Fruit fly (Drosophila melanogaster) whole organism, embryonic: ENCODE data around the gene udt.
A peak's percentile ranks its signal among the peaks of the same experiment; 100 is the strongest.

Experiments
- Atf-2 ChIP-seq: fragments of 200-800 bp; sonication (Bioruptor generic); optimal IDR thresholded peaks from 2 replicates; lab custom pipeline; 2016; ENCODE audit warnings: missing biosample characterization, missing genetic modification characterization
- Atf3 ChIP-seq: fragments of 200-800 bp; sonication (Bioruptor generic); optimal IDR thresholded peaks from 3 replicates; lab custom pipeline; 2016; ENCODE audit warnings: missing biosample characterization, missing genetic modification characterization
- CG10321 ChIP-seq: fragments of 200-800 bp; sonication (Bioruptor generic); IDR thresholded peaks from 2 replicates; pipeline ENCODE4 v1.3.6; 2022; ENCODE audit warnings: missing biosample characterization, missing genetic modification characterization
- CG10543 ChIP-seq: fragments of 200-800 bp; sonication (Bioruptor generic); optimal IDR thresholded peaks from 3 replicates; lab custom pipeline; 2017; ENCODE audit warnings: missing biosample characterization, mild to moderate bottlenecking, missing genetic modification characterization, moderate library complexity
- CG11696 ChIP-seq: fragments of 200-800 bp; sonication (Bioruptor generic); IDR thresholded peaks from 2 replicates; pipeline ENCODE4 v1.3.6; 2022; ENCODE audit warnings: missing biosample characterization, missing genetic modification characterization
- CG14050 ChIP-seq: fragments of 200-800 bp; sonication (Bioruptor generic); IDR thresholded peaks from 3 replicates; pipeline ENCODE4 v1.3.6; 2022; ENCODE audit warnings: missing biosample characterization, missing genetic modification characterization
- CG15073 ChIP-seq: fragments of 200-800 bp; sonication (Bioruptor generic); optimal IDR thresholded peaks from 2 replicates; lab custom pipeline; 2016; ENCODE audit warnings: missing biosample characterization, missing genetic modification characterization
- CG15601 ChIP-seq: fragments of 200-800 bp; sonication (Bioruptor generic); optimal IDR thresholded peaks from 3 replicates; lab custom pipeline; 2019; ENCODE audit warnings: missing biosample characterization, mild to moderate bottlenecking, missing genetic modification characterization, moderate library complexity
- CG17385 ChIP-seq: fragments of 200-800 bp; sonication (Bioruptor generic); optimal IDR thresholded peaks from 3 replicates; lab custom pipeline; 2018; ENCODE audit warnings: missing biosample characterization, mild to moderate bottlenecking, missing genetic modification characterization
- CG17829 ChIP-seq: fragments of 200-800 bp; optimal IDR thresholded peaks from 2 replicates; lab custom pipeline; 2019; ENCODE audit warnings: missing biosample characterization, mild to moderate bottlenecking, missing genetic modification characterization, moderate library complexity
- CG18262 ChIP-seq: fragments of 200-800 bp; optimal IDR thresholded peaks from 3 replicates; lab custom pipeline; 2019; ENCODE audit warnings: missing biosample characterization, mild to moderate bottlenecking, missing genetic modification characterization, moderate library complexity
- CG18764 ChIP-seq: fragments of 200-800 bp; sonication (Bioruptor generic); optimal IDR thresholded peaks from 3 replicates; lab custom pipeline; 2016; ENCODE audit warnings: missing biosample characterization, missing genetic modification characterization
- CG3065 ChIP-seq: fragments of 200-800 bp; sonication (Bioruptor generic); optimal IDR thresholded peaks from 2 replicates; lab custom pipeline; 2016; ENCODE audit warnings: missing biosample characterization, missing genetic modification characterization
- CG34224 ChIP-seq: fragments of 200-800 bp; sonication (Bioruptor generic); IDR thresholded peaks from 3 replicates; pipeline ENCODE4 v1.3.6; 2022; ENCODE audit warnings: missing biosample characterization, missing genetic modification characterization; ENCODE audit not compliant: partially characterized antibody
- CG3995 ChIP-seq: fragments of 200-800 bp; sonication (Bioruptor generic); optimal IDR thresholded peaks from 3 replicates; lab custom pipeline; 2016; ENCODE audit warnings: missing biosample characterization, missing genetic modification characterization
- CG4360 ChIP-seq: fragments of 200-800 bp; sonication (Bioruptor generic); IDR thresholded peaks from 2 replicates; pipeline ENCODE4 v1.3.6; 2022; ENCODE audit warnings: missing biosample characterization, missing genetic modification characterization
- CG5953 ChIP-seq: fragments of 200-800 bp; sonication (Bioruptor generic); IDR thresholded peaks from 2 replicates; pipeline ENCODE4 v1.3.6; 2022; ENCODE audit warnings: missing biosample characterization, missing genetic modification characterization
- CG6791 ChIP-seq: fragments of 200-800 bp; sonication (Bioruptor generic); IDR thresholded peaks from 3 replicates; pipeline ENCODE4 v1.3.6; 2022; ENCODE audit warnings: missing biosample characterization, missing genetic modification characterization; ENCODE audit not compliant: partially characterized antibody
- CG7963 ChIP-seq: fragments of 200-800 bp; sonication (Bioruptor generic); IDR thresholded peaks from 3 replicates; pipeline ENCODE4 v1.3.6; 2022; ENCODE audit warnings: missing biosample characterization, missing genetic modification characterization; ENCODE audit not compliant: partially characterized antibody
- CG8281 ChIP-seq: fragments of 200-800 bp; sonication (Bioruptor generic); optimal IDR thresholded peaks from 2 replicates; lab custom pipeline; 2018; ENCODE audit warnings: missing biosample characterization, mild to moderate bottlenecking, missing genetic modification characterization, moderate library complexity
- CG9876 ChIP-seq: fragments of 200-800 bp; sonication (Bioruptor generic); optimal IDR thresholded peaks from 2 replicates; lab custom pipeline; 2016; ENCODE audit warnings: missing biosample characterization, missing genetic modification characterization
- Ets65A ChIP-seq: fragments of 200-800 bp; sonication (Bioruptor generic); peaks from one replicate; lab custom pipeline; 2016; ENCODE audit warnings: missing biosample characterization, missing genetic modification characterization
- Gug ChIP-seq: fragments of 200-800 bp; sonication (Bioruptor generic); IDR thresholded peaks from 4 replicates; pipeline ENCODE4 v1.3.6; 2022; ENCODE audit warnings: missing biosample characterization, missing genetic modification characterization
- HLH3B ChIP-seq: fragments of 200-800 bp; sonication (Bioruptor generic); IDR thresholded peaks from 2 replicates; pipeline ENCODE4 v1.3.6; 2022; ENCODE audit warnings: missing biosample characterization, missing genetic modification characterization
- Hand ChIP-seq: fragments of 200-800 bp; sonication (Bioruptor generic); optimal IDR thresholded peaks from 2 replicates; lab custom pipeline; 2017; ENCODE audit warnings: mild to moderate bottlenecking, missing biosample characterization, missing genetic modification reagents, missing genetic modification characterization
- Lhr ChIP-seq: fragments of 200-800 bp; sonication (Bioruptor generic); optimal IDR thresholded peaks from 3 replicates; lab custom pipeline; 2017; ENCODE audit warnings: mild to moderate bottlenecking, missing biosample characterization, missing genetic modification reagents, missing genetic modification characterization
- Lpt ChIP-seq: fragments of >200 bp; optimal IDR thresholded peaks from 2 replicates; lab custom pipeline; 2018; ENCODE audit warnings: missing biosample characterization, missing genetic modification characterization
- Nf-YC ChIP-seq: fragments of 200-800 bp; optimal IDR thresholded peaks from 3 replicates; lab custom pipeline; 2019; ENCODE audit warnings: missing biosample characterization, mild to moderate bottlenecking, missing genetic modification characterization, moderate library complexity
- TFAM ChIP-seq: fragments of 200-800 bp; sonication (Bioruptor generic); optimal IDR thresholded peaks from 2 replicates; lab custom pipeline; 2017; ENCODE audit warnings: missing biosample characterization, missing genetic modification characterization, inconsistent platforms
- Taf1 ChIP-seq: fragments of 200-800 bp; sonication (Bioruptor generic); IDR thresholded peaks from 2 replicates; pipeline ENCODE4 v1.3.6; 2022; ENCODE audit warnings: missing biosample characterization, missing genetic modification characterization
- Vsx1 ChIP-seq: fragments of 200-800 bp; sonication (Bioruptor generic); optimal IDR thresholded peaks from 2 replicates; lab custom pipeline; 2017; ENCODE audit warnings: missing biosample characterization, mild to moderate bottlenecking, missing genetic modification characterization, missing genetic modification reagents
- ara ChIP-seq: fragments of 200-800 bp; sonication (Bioruptor generic); IDR thresholded peaks from 2 replicates; pipeline ENCODE4 v1.3.6; 2022; ENCODE audit warnings: missing biosample characterization, missing genetic modification characterization
- ato ChIP-seq: fragments of 200-800 bp; sonication (Bioruptor generic); IDR thresholded peaks from 2 replicates; pipeline ENCODE4 v1.3.6; 2022; ENCODE audit warnings: missing biosample characterization, missing genetic modification characterization; ENCODE audit not compliant: partially characterized antibody
- chn ChIP-seq: fragments of 200-800 bp; sonication (Bioruptor generic); optimal IDR thresholded peaks from 2 replicates; lab custom pipeline; 2016; ENCODE audit warnings: missing biosample characterization, missing genetic modification characterization
- disco-r ChIP-seq: fragments of 200-800 bp; sonication (Bioruptor generic); optimal IDR thresholded peaks from 2 replicates; lab custom pipeline; 2016; ENCODE audit warnings: missing biosample characterization, missing genetic modification characterization
- dpn ChIP-seq, 2 experiments: fragments of 200-800 bp; sonication (Bioruptor generic); optimal IDR thresholded peaks; 3 replicates each; lab custom pipeline; 2016; ENCODE audit warnings: missing biosample characterization in 2 of 2, missing genetic modification characterization in 2 of 2
- fd64A ChIP-seq: fragments of 200-800 bp; sonication (Bioruptor generic); optimal IDR thresholded peaks from 3 replicates; lab custom pipeline; 2018; ENCODE audit warnings: missing biosample characterization, mild to moderate bottlenecking, missing genetic modification characterization
- her ChIP-seq: fragments of 200-800 bp; sonication (Bioruptor generic); optimal IDR thresholded peaks from 2 replicates; lab custom pipeline; 2016; ENCODE audit warnings: missing biosample characterization, missing genetic modification characterization
- hkb ChIP-seq, 2 experiments: fragments of 200-800 bp in 1 of 2; fragments of >200 bp in 1 of 2; sonication (Bioruptor generic) in 1 of 2; IDR thresholded peaks in 1 of 2; optimal IDR thresholded peaks in 1 of 2; 2 replicates each; pipeline versions ENCODE4 v1.3.6 to Lab custom; 2017 to 2022; ENCODE audit warnings: missing biosample characterization in 1 of 2, missing genetic modification characterization in 1 of 2
- knrl ChIP-seq: fragments of 200-800 bp; sonication (Bioruptor generic); IDR thresholded peaks from 3 replicates; pipeline ENCODE4 v1.3.6; 2022; ENCODE audit warnings: missing biosample characterization, missing genetic modification characterization; ENCODE audit not compliant: partially characterized antibody
- lab ChIP-seq: fragments of 200-800 bp; sonication (Bioruptor generic); optimal IDR thresholded peaks from 3 replicates; lab custom pipeline; 2017; ENCODE audit warnings: missing biosample characterization, missing genetic modification characterization, mild to moderate bottlenecking, moderate library complexity, missing genetic modification reagents
- pum ChIP-seq: fragments of 200-800 bp; sonication (Bioruptor generic); optimal IDR thresholded peaks from 2 replicates; lab custom pipeline; 2016; ENCODE audit warnings: missing biosample characterization, missing genetic modification characterization
- sob ChIP-seq: fragments of 200-800 bp; sonication (Bioruptor generic); IDR thresholded peaks from 2 replicates; pipeline ENCODE4 v1.3.6; 2022; ENCODE audit warnings: missing biosample characterization, missing genetic modification characterization
- trem ChIP-seq: fragments of 200-800 bp; optimal IDR thresholded peaks from 3 replicates; lab custom pipeline; 2019; ENCODE audit warnings: missing biosample characterization, mild to moderate bottlenecking, missing genetic modification characterization, moderate library complexity
- tx ChIP-seq: fragments of 200-800 bp; sonication (Bioruptor generic); optimal IDR thresholded peaks from 2 replicates; lab custom pipeline; 2016; ENCODE audit warnings: missing biosample characterization, missing genetic modification characterization
- unc-4 ChIP-seq: fragments of 200-800 bp; sonication (Bioruptor generic); IDR thresholded peaks from 2 replicates; pipeline ENCODE4 v1.3.6; 2022; ENCODE audit warnings: missing biosample characterization, missing genetic modification characterization; ENCODE audit not compliant: partially characterized antibody
- usp ChIP-seq: fragments of >200 bp; optimal IDR thresholded peaks from 2 replicates; lab custom pipeline; 2017; ENCODE audit warnings: missing biosample characterization, missing genetic modification characterization
- vnd ChIP-seq: fragments of 200-800 bp; sonication (Bioruptor generic); IDR thresholded peaks from 3 replicates; pipeline ENCODE4 v1.3.6; 2022; ENCODE audit warnings: missing biosample characterization, missing genetic modification characterization; ENCODE audit not compliant: partially characterized antibody
- zen2 ChIP-seq: fragments of 200-800 bp; sonication (Bioruptor generic); IDR thresholded peaks from 3 replicates; pipeline ENCODE4 v1.3.6; 2022; ENCODE audit warnings: missing biosample characterization, missing genetic modification characterization; ENCODE audit not compliant: partially characterized antibody
- zfh1 ChIP-seq: fragments of 200-800 bp; sonication (Bioruptor generic); IDR thresholded peaks from 3 replicates; pipeline ENCODE4 v1.3.6; 2022; ENCODE audit warnings: missing biosample characterization, missing genetic modification characterization

udt gene

DNA sequence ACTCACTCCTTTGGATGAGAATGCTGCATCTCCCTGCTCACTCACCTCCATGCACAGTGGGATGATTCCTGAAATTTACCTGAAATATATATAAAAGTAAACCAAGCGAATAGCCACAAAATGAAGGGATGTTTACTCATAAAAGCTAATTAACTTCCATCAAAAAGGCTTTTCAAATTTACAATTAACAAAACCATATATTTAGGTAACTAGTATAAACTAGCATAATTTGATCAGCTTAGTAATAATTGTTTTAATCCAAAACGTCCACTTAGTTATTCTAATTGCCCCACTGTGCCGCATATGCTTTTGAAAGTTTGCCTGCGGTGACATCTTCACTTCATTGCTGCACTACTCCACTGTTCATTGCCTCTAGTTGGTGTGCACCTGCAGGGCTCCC lies 20.9 kb upstream of the udt start (continued):
- TF ChIP-seq CG17829 (tag; lab: Kevin White, UChicago) (peak; percentile 87), dpn (GFP tag; optimal IDR thresholded peaks at IDR 0.05; lab: Kevin White, UChicago) (peak; percentile 53 to 63), CG18262 (tag; lab: Kevin White, UChicago) (peak; percentile 94), CG9876 (peak; percentile 10), knrl (GFP tag; lab: Robert Waterston, UW) (0 out of 3 replicates have a peak, but pooled peaks have one; percentile 20), CG7963 (GFP tag; lab: Robert Waterston, UW) (no peak), CG34224 (GFP tag; lab: Robert Waterston, UW) (no peak), zfh1 (GFP tag; lab: Robert Waterston, UW) (peak; percentile 82), lab (GFP tag; lab: Kevin White, UChicago) (peak; percentile 51), Lhr (GFP tag; lab: Kevin White, UChicago) (peak; percentile 70), CG14050 (GFP tag; lab: Robert Waterston, UW) (peak; percentile 31; the same call in 1 of the 3 replicates), usp (GFP tag; lab: Kevin White, UChicago) (no peak), disco-r (GFP tag; lab: Kevin White, UChicago) (peak; percentile 14), Atf3 (peak; percentile 43), Vsx1 (GFP tag; lab: Kevin White, UChicago) (peak; percentile 79), CG6791 (no peak), pum (GFP tag; lab: Kevin White, UChicago) (peak; percentile 32), vnd (GFP tag; lab: Robert Waterston, UW) (no peak), CG4360 (GFP tag; lab: Robert Waterston, UW) (no peak), CG8281 (tag; lab: Kevin White, UChicago) (peak; percentile 32), CG10321 (GFP tag; lab: Robert Waterston, UW) (no peak), chn (GFP tag; lab: Kevin White, UChicago) (peak; percentile 46), sob (GFP tag; lab: Robert Waterston, UW) (0 out of 2 replicates have a peak, but pooled peaks have one; percentile 36), zen2 (GFP tag; lab: Robert Waterston, UW) (no peak), CG10543 (GFP tag; lab: Kevin White, UChicago) (no peak), Gug (GFP tag; lab: Robert Waterston, UW) (peak; percentile 35; the same call in 1 of the 4 replicates), Lpt (GFP tag; lab: Kevin White, UChicago) (no peak), Ets65A (GFP tag; lab: Kevin White, UChicago) (peak; percentile 95), CG17385 (GFP tag; lab: Kevin White, UChicago) (peak; percentile 60), ara (peak; percentile 67; the same call in 1 of the 2 replicates), hkb (optimal IDR thresholded peaks at IDR 0.05; lab: Kevin White, UChicago) (no peak), hkb (GFP tag; IDR thresholded peaks at IDR 0.05; lab: Robert Waterston, UW) (peak; percentile 77), CG18764 (GFP tag; lab: Kevin White, UChicago) (peak; percentile 57), ato (GFP tag; lab: Robert Waterston, UW) (no peak), CG3995 (GFP tag; lab: Kevin White, UChicago) (no peak), Atf-2 (peak; percentile 57), Nf-YC (no peak), TFAM (GFP tag; lab: Kevin White, UChicago) (peak; percentile 2), tx (GFP tag; lab: Kevin White, UChicago) (peak; percentile 51), CG11696 (no peak), fd64A (GFP tag; lab: Kevin White, UChicago) (peak; percentile 62), CG15601 (tag; lab: Kevin White, UChicago) (peak; percentile 85), unc-4 (GFP tag; lab: Robert Waterston, UW) (no peak), CG5953 (0 out of 2 replicates have a peak, but pooled peaks have one; percentile 21), Hand (GFP tag; lab: Kevin White, UChicago) (no peak), CG3065 (GFP tag; lab: Kevin White, UChicago) (peak; percentile 10), trem (tag; lab: Kevin White, UChicago) (peak; percentile 82), her (GFP tag; lab: Kevin White, UChicago) (no peak), HLH3B (peak; percentile 66), CG15073 (GFP tag; lab: Kevin White, UChicago) (no peak), Taf1 (no peak)
